Worm (Caenorhabditis elegans): ENCODE measurements around the gene K11G12.6.

DNA sequence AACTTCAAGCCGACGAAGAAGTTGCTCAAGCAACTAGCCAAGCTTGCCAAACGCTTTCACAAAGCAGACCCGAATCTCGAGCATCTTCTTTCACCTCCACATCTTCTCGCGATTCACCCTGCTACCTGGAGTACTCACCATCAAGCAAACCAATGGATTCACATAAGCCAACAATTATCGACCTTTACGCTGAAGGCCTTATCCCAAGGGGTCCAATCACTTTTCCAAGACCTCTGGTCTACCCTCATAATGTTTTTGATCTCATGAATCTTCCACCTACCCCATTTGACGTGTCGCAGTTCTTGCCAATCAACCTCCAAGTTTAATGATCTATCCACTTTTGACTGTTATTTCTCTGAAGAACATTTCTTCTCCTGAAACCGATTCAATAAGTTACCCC is 13.9 kb upstream of the K11G12.6 start:
- no peak for TF ChIP-seq snpc-4 (tag; optimal IDR thresholded peaks at IDR 0.05)
- TF ChIP-seq F13H6.1 (tag; optimal IDR thresholded peaks at IDR 0.05) = no peak
- TF ChIP-seq ZK546.5 (tag; optimal IDR thresholded peaks at IDR 0.05) = no peak
- TF ChIP-seq lsy-2 (tag; optimal IDR thresholded peaks at IDR 0.05) = no peak
- TF ChIP-seq ceh-82 (tag; optimal IDR thresholded peaks at IDR 0.05) = no peak
- no peak for TF ChIP-seq sma-3 (GFP tag; optimal IDR thresholded peaks at IDR 0.05)
- no peak for TF ChIP-seq lin-11 (tag; optimal IDR thresholded peaks at IDR 0.05)
- no peak for TF ChIP-seq unc-62 (GFP tag; optimal IDR thresholded peaks at IDR 0.05)
- TF ChIP-seq fos-1 (tag; optimal IDR thresholded peaks at IDR 0.05) = no peak
- no peak for TF ChIP-seq lin-13 (GFP tag; optimal IDR thresholded peaks at IDR 0.05)
- no peak for TF ChIP-seq zag-1 (tag; optimal IDR thresholded peaks at IDR 0.05)
- TF ChIP-seq nhr-11 (tag; optimal IDR thresholded peaks at IDR 0.05) = no peak
- TF ChIP-seq elt-1 (tag; optimal IDR thresholded peaks at IDR 0.05) = no peak
